Worm (Caenorhabditis elegans): Measurements from ENCODE around the gene emc-3.

ce11 chrIV:13381823-13382222, at the start of gene emc-3:
- no peak for TF ChIP-seq nhr-43 (tag; optimal IDR thresholded peaks at IDR 0.05; ENCODE audit: poor library complexity, severe bottlenecking)
- no peak for TF ChIP-seq nhr-237 (tag; optimal IDR thresholded peaks at IDR 0.05)
- no peak for TF ChIP-seq sea-2 (GFP tag; optimal IDR thresholded peaks at IDR 0.05)
- no peak for TF ChIP-seq ZK546.5 (tag; optimal IDR thresholded peaks at IDR 0.05)
- no peak for TF ChIP-seq ceh-16 (tag; optimal IDR thresholded peaks at IDR 0.05)
- no peak for TF ChIP-seq elt-2 (tag; optimal IDR thresholded peaks at IDR 0.05)
- TF ChIP-seq skn-1 (tag; optimal IDR thresholded peaks at IDR 0.05): no peak
- TF ChIP-seq pqm-1 (tag; optimal IDR thresholded peaks at IDR 0.05): no peak
- TF ChIP-seq ceh-9 (tag; optimal IDR thresholded peaks at IDR 0.05): no peak
- TF ChIP-seq unc-62 (GFP tag; optimal IDR thresholded peaks at IDR 0.05): no peak
- no peak for TF ChIP-seq ztf-11 (tag; optimal IDR thresholded peaks at IDR 0.05)
- TF ChIP-seq snpc-4 (tag; optimal IDR thresholded peaks at IDR 0.05): no peak
- TF ChIP-seq ceh-82 (tag; optimal IDR thresholded peaks at IDR 0.05): no peak
- no peak for TF ChIP-seq nhr-11 (tag; optimal IDR thresholded peaks at IDR 0.05)
